Fruit fly (Drosophila melanogaster) whole organism, adult: ENCODE data around the gene CG7950.

ENCODE experiments used
- CG14711 ChIP-seq: fragments of 200-800 bp; sonication (Bioruptor generic); optimal IDR thresholded peaks from 2 replicates; lab custom pipeline; 2018; ENCODE audit warnings: missing biosample characterization, mild to moderate bottlenecking, missing genetic modification characterization, moderate library complexity
- CG5204 ChIP-seq: fragments of 200-800 bp; sonication (Bioruptor generic); optimal IDR thresholded peaks from 2 replicates; lab custom pipeline; 2016; ENCODE audit warnings: missing biosample characterization, missing genetic modification characterization
- CG7101 ChIP-seq: fragments of 200-800 bp; sonication (Bioruptor generic); optimal IDR thresholded peaks from 2 replicates; lab custom pipeline; 2018; ENCODE audit warnings: missing biosample characterization, mild to moderate bottlenecking, missing genetic modification characterization, moderate library complexity
- Clk ChIP-seq: fragments of 200-800 bp; sonication (Bioruptor generic); optimal IDR thresholded peaks from 2 replicates; lab custom pipeline; 2017; ENCODE audit warnings: missing biosample characterization, missing genetic modification characterization
- Crg-1 ChIP-seq: fragments of 200-800 bp; sonication (Bioruptor generic); optimal IDR thresholded peaks from 2 replicates; lab custom pipeline; 2016; ENCODE audit warnings: missing biosample characterization, missing genetic modification characterization
- Hr96 ChIP-seq: fragments of 200-800 bp; sonication (Bioruptor generic); optimal IDR thresholded peaks from 2 replicates; lab custom pipeline; 2016; ENCODE audit warnings: missing biosample characterization, missing genetic modification characterization
- Mnt ChIP-seq: fragments of 200-800 bp; sonication (Bioruptor generic); optimal IDR thresholded peaks from 2 replicates; lab custom pipeline; 2016; ENCODE audit warnings: missing biosample characterization, mild to moderate bottlenecking, missing genetic modification characterization
- bab1 ChIP-seq: fragments of 200-800 bp; sonication (Bioruptor generic); optimal IDR thresholded peaks from 3 replicates; lab custom pipeline; 2019; ENCODE audit warnings: missing biosample characterization, mild to moderate bottlenecking, missing genetic modification characterization, moderate library complexity
- cic ChIP-seq: fragments of 200-800 bp; sonication (Bioruptor generic); optimal IDR thresholded peaks from 2 replicates; lab custom pipeline; 2017; ENCODE audit warnings: missing biosample characterization, mild to moderate bottlenecking, missing genetic modification characterization, moderate library complexity
- kay ChIP-seq: fragments of 200-800 bp; sonication (Bioruptor generic); peaks from one replicate; lab custom pipeline; 2016; ENCODE audit warnings: missing biosample characterization, missing genetic modification characterization, borderline replicate concordance
- ovo ChIP-seq: fragments of 200-800 bp; sonication (Bioruptor generic); optimal IDR thresholded peaks from 2 replicates; lab custom pipeline; 2016; ENCODE audit warnings: missing biosample characterization, missing genetic modification characterization
- pad ChIP-seq: fragments of 200-800 bp; sonication (Bioruptor generic); optimal IDR thresholded peaks from 3 replicates; lab custom pipeline; 2017; ENCODE audit warnings: missing biosample characterization, missing genetic modification characterization, mild to moderate bottlenecking, moderate library complexity, missing genetic modification reagents
- tj ChIP-seq: fragments of 200-800 bp; sonication (Bioruptor generic); optimal IDR thresholded peaks from 3 replicates; lab custom pipeline; 2017; ENCODE audit warnings: missing biosample characterization, mild to moderate bottlenecking, missing genetic modification characterization, moderate library complexity

DNA sequence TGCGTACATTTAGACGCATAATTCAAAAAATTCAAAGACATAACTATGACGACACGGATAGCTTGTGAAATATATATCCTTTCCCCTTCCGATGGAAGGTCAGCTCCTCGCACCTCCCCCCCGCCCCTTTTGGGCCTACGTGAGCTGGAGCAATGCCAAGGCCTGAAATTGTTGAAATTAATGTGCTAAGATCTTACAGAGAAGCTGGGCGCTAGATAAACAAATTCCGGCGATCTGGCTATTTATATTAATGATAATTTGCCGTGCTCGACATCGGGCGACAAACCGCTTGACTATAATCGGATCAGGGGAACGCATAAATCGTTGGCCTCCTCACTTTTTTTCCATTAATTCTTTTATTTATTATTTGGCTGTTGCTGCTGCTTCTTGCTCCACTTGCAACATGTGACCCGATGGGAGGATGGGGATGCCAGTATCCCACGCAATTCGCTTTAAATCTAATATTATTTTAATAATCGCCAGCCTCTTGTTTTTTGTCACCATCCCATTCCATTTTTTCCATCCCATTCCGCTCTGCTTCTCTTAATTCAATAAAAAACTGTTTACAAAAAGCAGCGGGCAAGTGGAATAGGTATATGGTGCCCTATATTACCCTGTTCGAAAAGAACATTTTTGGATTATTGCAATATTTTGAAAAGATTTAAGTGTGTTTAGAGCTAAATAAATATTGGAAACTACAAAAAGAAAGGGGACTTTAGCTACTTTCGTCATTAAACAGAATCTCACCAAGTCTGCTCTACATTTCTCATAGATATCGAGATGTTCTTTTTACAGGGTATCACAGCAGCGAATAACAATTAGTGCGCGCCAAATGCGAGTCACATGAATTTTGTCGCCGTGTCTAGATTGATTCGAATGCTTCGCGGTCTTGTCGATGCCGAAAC is 35.4 kb downstream of the CG7950 start:
- TF ChIP-seq Hr96 (GFP tag; lab: Kevin White, UChicago) (no peak), Clk (GFP tag; lab: Kevin White, UChicago) (no peak), CG7101 (no peak), bab1 (no peak), Mnt (GFP tag; lab: Kevin White, UChicago) (no peak), cic (GFP tag; lab: Kevin White, UChicago) (no peak), tj (GFP tag; lab: Kevin White, UChicago) (no peak), CG14711 (tag; lab: Kevin White, UChicago) (no peak), pad (no peak), CG5204 (GFP tag; lab: Kevin White, UChicago) (no peak), ovo (GFP tag; lab: Kevin White, UChicago) (no peak), Crg-1 (GFP tag; lab: Kevin White, UChicago) (no peak), kay (GFP tag; lab: Kevin White, UChicago) (peak; percentile 54)
